Fruit fly (Drosophila melanogaster): ENCODE measurements around the gene glo.

glo gene

dm6 chr3R:11850917-11851897 is 32.0 kb upstream of the glo start (continued):
- TF ChIP-seq Sry-δ (GFP tag; optimal IDR thresholded peaks at IDR 0.05), result peak; percentile 13
- peak; percentile 84 for TF ChIP-seq CG12219 (GFP tag; optimal IDR thresholded peaks at IDR 0.05)
- peak; percentile 39; the same call in 1 of the 2 replicates for TF ChIP-seq CG4730 (GFP tag; IDR thresholded peaks at IDR 0.05)
- peak; percentile 32; the same call in 1 of the 2 replicates for TF ChIP-seq E2f2 (GFP tag; IDR thresholded peaks at IDR 0.05)
- peak; percentile 69 for TF ChIP-seq Abd-B (GFP tag; optimal IDR thresholded peaks at IDR 0.05)
- TF ChIP-seq CG7987 (GFP tag; optimal IDR thresholded peaks at IDR 0.05), result no peak
- peak; percentile 79 for TF ChIP-seq oc (tag; optimal IDR thresholded peaks at IDR 0.05)
- no peak for TF ChIP-seq Hey (tag; optimal IDR thresholded peaks at IDR 0.05)
- peak; percentile 67 for TF ChIP-seq CG9727 (GFP tag; optimal IDR thresholded peaks at IDR 0.05)
- peak; percentile 96 for TF ChIP-seq sr (GFP tag; IDR thresholded peaks at IDR 0.05)
- no peak for TF ChIP-seq CHES-1-like (GFP tag; optimal IDR thresholded peaks at IDR 0.05)
- TF ChIP-seq Stat92E (GFP tag; optimal IDR thresholded peaks at IDR 0.05), result peak in 1 of 3 experiments; percentile 90
- peak; percentile 71 for TF ChIP-seq wor (GFP tag; IDR thresholded peaks at IDR 0.05)
- peak; percentile 78 for TF ChIP-seq fd64A (GFP tag; optimal IDR thresholded peaks at IDR 0.05)
- TF ChIP-seq CG4617 (GFP tag; optimal IDR thresholded peaks at IDR 0.05; ENCODE audit: borderline replicate concordance), result peak; percentile 35
- TF ChIP-seq CG12071 (GFP tag; optimal IDR thresholded peaks at IDR 0.05), result peak; percentile 60
- TF ChIP-seq HLH54F (GFP tag; optimal IDR thresholded peaks at IDR 0.05), result no peak
- no peak for TF ChIP-seq CG7745 (tag; optimal IDR thresholded peaks at IDR 0.05)
- peak; percentile 59; the same call in 2 of the 3 replicates for TF ChIP-seq CG11093 (GFP tag; IDR thresholded peaks at IDR 0.05)
- TF ChIP-seq CG32532 (GFP tag; IDR thresholded peaks at IDR 0.05), result no peak
- TF ChIP-seq fd3F (GFP tag; optimal IDR thresholded peaks at IDR 0.05), result no peak
- TF ChIP-seq ase (GFP tag; IDR thresholded peaks at IDR 0.05), result peak; percentile 62; the same call in 1 of the 3 replicates
- TF ChIP-seq CG8765 (GFP tag; IDR thresholded peaks at IDR 0.05), result no peak
- TF ChIP-seq lab (GFP tag; optimal IDR thresholded peaks at IDR 0.05), result peak; percentile 12
- TF ChIP-seq E2f1 (GFP tag; IDR thresholded peaks at IDR 0.05), result peak; percentile 12; the same call in 1 of the 2 replicates
- TF ChIP-seq CG11696 (GFP tag; IDR thresholded peaks at IDR 0.05), result no peak
- TF ChIP-seq ken (GFP tag; IDR thresholded peaks at IDR 0.05), result peak; percentile 21; the same call in 1 of the 3 replicates
- peak; percentile 57 for TF ChIP-seq disco-r (GFP tag; optimal IDR thresholded peaks at IDR 0.05)
- TF ChIP-seq Lpt (GFP tag; optimal IDR thresholded peaks at IDR 0.05), result no peak
- TF ChIP-seq cg (GFP tag; optimal IDR thresholded peaks at IDR 0.05), result peak; percentile 73
- TF ChIP-seq lbe (GFP tag; optimal IDR thresholded peaks at IDR 0.05), result no peak
- TF ChIP-seq CG18011 (GFP tag; optimal IDR thresholded peaks at IDR 0.05), result peak; percentile 7
- peak; percentile 52 for TF ChIP-seq Deaf1 (tag; optimal IDR thresholded peaks at IDR 0.05)
- peak; percentile 53 for TF ChIP-seq CG1792 (GFP tag; optimal IDR thresholded peaks at IDR 0.05)
- TF ChIP-seq inv (GFP tag; IDR thresholded peaks at IDR 0.05; ENCODE audit: partially characterized antibody), result no peak
- TF ChIP-seq org-1 (GFP tag; optimal IDR thresholded peaks at IDR 0.05), result peak; percentile 73
- TF ChIP-seq CG3163 (GFP tag; optimal IDR thresholded peaks at IDR 0.05), result peak; percentile 17
- TF ChIP-seq tin (GFP tag; optimal IDR thresholded peaks at IDR 0.05), result peak; percentile 67
- TF ChIP-seq Sin3A (optimal IDR thresholded peaks at IDR 0.05), result no peak
- no peak for TF ChIP-seq schlank (tag; optimal IDR thresholded peaks at IDR 0.05)
- TF ChIP-seq slbo (GFP tag; IDR thresholded peaks at IDR 0.05), result no peak
- no peak for TF ChIP-seq mld (GFP tag; IDR thresholded peaks at IDR 0.05; ENCODE audit: partially characterized antibody)
- TF ChIP-seq CG7963 (GFP tag; IDR thresholded peaks at IDR 0.05; ENCODE audit: partially characterized antibody), result no peak
- TF ChIP-seq fd102C (GFP tag; optimal IDR thresholded peaks at IDR 0.05), result no peak
- TF ChIP-seq ranshi (GFP tag; IDR thresholded peaks at IDR 0.05), result peak; percentile 7; the same call in 1 of the 2 replicates
- peak; percentile 81 for TF ChIP-seq CG1603 (tag; optimal IDR thresholded peaks at IDR 0.05)
- peak; percentile 30 for TF ChIP-seq CG10274 (GFP tag; optimal IDR thresholded peaks at IDR 0.05)
- TF ChIP-seq CG9876 (GFP tag; optimal IDR thresholded peaks at IDR 0.05), result peak; percentile 20
